Worm (Caenorhabditis elegans) whole organism, L2 larva: ENCODE data around the gene T04C12.7.

Experiments used
- C34F6.9 ChIP-seq: fragments of 150-350 bp; optimal IDR thresholded peaks from 2 replicates; lab custom pipeline; 2014; ENCODE audit warnings: missing biosample characterization, missing genetic modification characterization
- F13H6.1 ChIP-seq: sonication (generic microtip); optimal IDR thresholded peaks from 2 replicates; lab custom pipeline; 2016; ENCODE audit warnings: missing genetic modification characterization, missing compliant biosample characterization
- ZK546.5 ChIP-seq: sonication (generic microtip); optimal IDR thresholded peaks from 2 replicates; lab custom pipeline; 2017; ENCODE audit warnings: missing biosample characterization, missing genetic modification characterization
- alr-1 ChIP-seq: fragments of 150-350 bp; optimal IDR thresholded peaks from 2 replicates; lab custom pipeline; 2014; ENCODE audit warnings: missing biosample characterization, missing genetic modification characterization
- ama-1 ChIP-seq: fragments of 150-350 bp; optimal IDR thresholded peaks from 2 replicates; lab custom pipeline; 2018; ENCODE audit warnings: inconsistent platforms
- blmp-1 ChIP-seq: sonication (generic microtip); optimal IDR thresholded peaks from 2 replicates; lab custom pipeline; 2017; ENCODE audit warnings: missing genetic modification characterization, mild to moderate bottlenecking, missing compliant biosample characterization, antibody characterized with exemption, moderate library complexity; ENCODE audit not compliant: insufficient read depth
- crh-2 ChIP-seq: sonication (generic microtip); optimal IDR thresholded peaks from 2 replicates; lab custom pipeline; 2017; ENCODE audit warnings: missing biosample characterization, missing genetic modification characterization
- dmd-4 ChIP-seq: sonication (generic microtip); optimal IDR thresholded peaks from 2 replicates; lab custom pipeline; 2017; ENCODE audit warnings: missing biosample characterization, missing genetic modification characterization
- elt-1 ChIP-seq: fragments of 150-350 bp; optimal IDR thresholded peaks from 2 replicates; lab custom pipeline; 2014; ENCODE audit warnings: missing biosample characterization, missing genetic modification characterization
- elt-3 ChIP-seq: sonication (generic microtip); optimal IDR thresholded peaks from 2 replicates; lab custom pipeline; 2017; ENCODE audit warnings: missing biosample characterization, missing genetic modification characterization
- fos-1 ChIP-seq: fragments of 150-350 bp; optimal IDR thresholded peaks from 2 replicates; lab custom pipeline; 2014; ENCODE audit warnings: missing biosample characterization, missing genetic modification characterization
- lin-11 ChIP-seq: fragments of 150-350 bp; sonication (generic microtip); optimal IDR thresholded peaks from 2 replicates; lab custom pipeline; 2014; ENCODE audit warnings: missing biosample characterization, missing genetic modification characterization, inconsistent platforms, mixed read lengths
- lin-13 ChIP-seq: fragments of 150-350 bp; optimal IDR thresholded peaks from 2 replicates; lab custom pipeline; 2014; ENCODE audit warnings: missing biosample characterization, missing genetic modification reagents, missing genetic modification characterization
- mab-5 ChIP-seq: fragments of 150-350 bp; optimal IDR thresholded peaks from 2 replicates; lab custom pipeline; 2014; ENCODE audit warnings: missing biosample characterization, missing genetic modification characterization
- mbf-1 ChIP-seq: sonication (generic microtip); optimal IDR thresholded peaks from 2 replicates; lab custom pipeline; 2017; ENCODE audit warnings: missing biosample characterization, missing genetic modification characterization
- mdl-1 ChIP-seq, 2 experiments: fragments of 150-350 bp in 1 of 2; sonication (generic microtip) in 1 of 2; optimal IDR thresholded peaks; 2 replicates each; lab custom pipeline; 2017; ENCODE audit warnings: missing biosample characterization in 2 of 2, missing genetic modification characterization in 2 of 2
- nhr-10 ChIP-seq: sonication (generic microtip); optimal IDR thresholded peaks from 2 replicates; lab custom pipeline; 2017; ENCODE audit warnings: missing biosample characterization, missing genetic modification characterization
- nhr-11 ChIP-seq: fragments of 150-350 bp; optimal IDR thresholded peaks from 2 replicates; lab custom pipeline; 2014; ENCODE audit warnings: missing biosample characterization, missing genetic modification characterization
- nhr-12 ChIP-seq: fragments of 150-350 bp; optimal IDR thresholded peaks from 2 replicates; lab custom pipeline; 2014; ENCODE audit warnings: missing biosample characterization, missing genetic modification characterization
- nhr-129 ChIP-seq: fragments of 150-350 bp; optimal IDR thresholded peaks from 2 replicates; lab custom pipeline; 2014; ENCODE audit warnings: missing biosample characterization, missing genetic modification characterization
- nhr-21 ChIP-seq: fragments of 150-350 bp; optimal IDR thresholded peaks from 2 replicates; lab custom pipeline; 2014; ENCODE audit warnings: missing biosample characterization, missing genetic modification characterization
- nhr-23 ChIP-seq: fragments of 150-350 bp; optimal IDR thresholded peaks from 2 replicates; lab custom pipeline; 2014; ENCODE audit warnings: missing biosample characterization, missing genetic modification reagents, missing genetic modification characterization
- nhr-6 ChIP-seq: fragments of 150-350 bp; optimal IDR thresholded peaks from 2 replicates; lab custom pipeline; 2014; ENCODE audit warnings: missing biosample characterization, missing genetic modification characterization
- nhr-77 ChIP-seq: fragments of 150-350 bp; optimal IDR thresholded peaks from 2 replicates; lab custom pipeline; 2014; ENCODE audit warnings: missing biosample characterization, missing genetic modification characterization
- sma-9 ChIP-seq, 2 experiments: fragments of 150-350 bp in 1 of 2; sonication (generic microtip) in 1 of 2; optimal IDR thresholded peaks; 2 replicates each; lab custom pipeline; 2014 to 2016; ENCODE audit warnings: missing genetic modification characterization in 2 of 2, mild to moderate bottlenecking in 1 of 2, missing biosample characterization in 1 of 2, missing compliant biosample characterization in 1 of 2, missing genetic modification reagents in 1 of 2, moderate library complexity in 1 of 2
- snpc-4 ChIP-seq: fragments of 150-350 bp; optimal IDR thresholded peaks from 2 replicates; lab custom pipeline; 2014; ENCODE audit warnings: missing biosample characterization, missing genetic modification characterization
- unc-39 ChIP-seq: fragments of 150-350 bp; optimal IDR thresholded peaks from 2 replicates; lab custom pipeline; 2014; ENCODE audit warnings: missing biosample characterization, missing genetic modification characterization
- unc-55 ChIP-seq: fragments of 150-350 bp; sonication (generic microtip); optimal IDR thresholded peaks from 3 replicates; lab custom pipeline; 2014; ENCODE audit warnings: missing biosample characterization, missing genetic modification reagents, missing genetic modification characterization
- unc-62 ChIP-seq: fragments of 150-350 bp; optimal IDR thresholded peaks from 2 replicates; lab custom pipeline; 2014; ENCODE audit warnings: missing biosample characterization, missing genetic modification reagents, missing genetic modification characterization
- ztf-1 ChIP-seq: fragments of 200-800 bp; sonication (Bioruptor generic); conservative IDR thresholded peaks from 2 replicates; pipeline ENCODE4 v1.3.6; 2022; ENCODE audit warnings: missing genetic modification characterization, missing compliant biosample characterization

T04C12.7 gene

DNA sequence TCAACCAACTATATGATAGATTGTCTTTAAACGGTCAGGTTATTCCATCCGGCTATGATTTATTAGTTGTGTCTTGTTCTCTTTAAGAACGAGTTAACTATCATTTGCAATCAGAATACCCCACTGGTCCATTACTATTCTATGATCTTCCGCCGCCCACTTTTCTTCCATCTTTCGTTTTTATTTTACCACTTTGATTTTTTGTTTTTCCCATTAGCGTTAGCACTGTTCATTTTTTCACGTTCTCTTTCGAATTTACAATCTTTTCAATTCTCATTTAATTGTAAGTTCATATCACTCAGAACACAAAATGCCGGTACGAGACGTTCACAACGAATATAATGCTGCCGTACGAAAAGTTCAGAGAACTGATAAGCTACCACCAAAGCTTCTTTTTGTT, at the start of gene T04C12.7:
TSS of gene T04C12.7 (plus strand) at position 301 of the 400 bp plus-strand sequence.
- TF ChIP-seq ZK546.5 = no peak
- no peak for TF ChIP-seq ama-1 (lab: Kevin White, UChicago)
- no peak for TF ChIP-seq snpc-4 (tag; lab: Kevin White, UChicago)
- no peak for TF ChIP-seq crh-2
- TF ChIP-seq elt-1 = no peak
- TF ChIP-seq mdl-1 (tag; optimal IDR thresholded peaks at IDR 0.05; lab: Kevin White, UChicago) = no peak

DNA sequence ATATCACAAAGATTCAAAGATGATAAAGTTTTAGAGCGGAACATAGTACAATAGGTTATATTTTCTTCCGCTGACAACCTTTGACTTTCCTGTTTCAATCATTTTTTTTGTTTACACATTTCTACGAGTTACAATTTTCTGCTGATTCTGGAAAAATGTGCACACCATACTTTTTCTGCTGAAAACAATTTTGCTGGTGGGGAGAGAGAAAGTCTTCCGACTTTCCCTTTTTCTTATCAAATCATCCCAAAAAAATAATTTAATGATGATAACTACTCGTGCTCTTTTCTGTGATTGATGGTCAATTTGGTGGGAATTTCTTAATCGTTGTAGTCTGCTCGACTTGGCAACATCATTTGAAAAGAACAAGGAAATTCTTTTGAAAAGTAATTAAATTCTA, 46.3 kb upstream of the T04C12.7 start:
- TF ChIP-seq nhr-77 (tag; lab: Kevin White, UChicago) (no peak), fos-1 (tag; lab: Kevin White, UChicago) (peak; percentile 25), blmp-1 (tag; lab: Kevin White, UChicago) (peak; percentile 11)
- TF ChIP-seq, all 48 proteins: peak for 2

ce11 chrV:11009124-11009524, 44.8 kb upstream of the T04C12.7 start:
- TF ChIP-seq lin-13 = no peak
- TF ChIP-seq F13H6.1 = no peak
- no peak for TF ChIP-seq elt-1
- TF ChIP-seq unc-62 (GFP tag; lab: Kevin White, UChicago) = no peak
- no peak for TF ChIP-seq nhr-10 (tag; lab: Kevin White, UChicago)
- TF ChIP-seq fos-1 (tag; lab: Kevin White, UChicago) = peak; percentile 65
- peak; percentile 32 for TF ChIP-seq sma-9 (GFP tag; optimal IDR thresholded peaks at IDR 0.05; lab: Kevin White, UChicago)
- no peak for TF ChIP-seq sma-9 (tag; optimal IDR thresholded peaks at IDR 0.05; lab: Kevin White, UChicago)
- TF ChIP-seq C34F6.9 (tag; lab: Kevin White, UChicago) = no peak
- TF ChIP-seq mbf-1 (tag; lab: Kevin White, UChicago) = no peak
- no peak for TF ChIP-seq nhr-21 (tag; lab: Kevin White, UChicago)
- no peak for TF ChIP-seq ZK546.5

- TF ChIP-seq mab-5 (no peak), nhr-21 (tag; lab: Kevin White, UChicago) (peak; percentile 32)
Observed at ce11 chrV:11010768-11011167, 43.2 kb upstream of the T04C12.7 start.

ce11 chrV:11011807-11012206, 42.1 kb upstream of the T04C12.7 start:
- no peak for TF ChIP-seq fos-1 (tag; lab: Kevin White, UChicago)
- TF ChIP-seq F13H6.1 = no peak
- no peak for TF ChIP-seq alr-1 (tag; lab: Kevin White, UChicago)
- TF ChIP-seq dmd-4 = no peak
- TF ChIP-seq nhr-10 (tag; lab: Kevin White, UChicago) = no peak

ce11 chrV:11012419-11012818, 41.5 kb upstream of the T04C12.7 start, which contains the start of gene C13G3.1:
TSS of gene C13G3.1 (minus strand) at chrV:11012465.
- TF ChIP-seq unc-39 (tag; lab: Kevin White, UChicago) (no peak), nhr-23 (tag; lab: Kevin White, UChicago) (no peak), nhr-6 (tag; lab: Kevin White, UChicago) (no peak)

ce11 chrV:11013179-11013578, 40.7 kb upstream of the T04C12.7 start:
- no peak for TF ChIP-seq nhr-11 (tag; lab: Kevin White, UChicago)
- no peak for TF ChIP-seq fos-1 (tag; lab: Kevin White, UChicago)
- no peak for TF ChIP-seq elt-3
- TF ChIP-seq ztf-1 (GFP tag; lab: Robert Waterston, UW) = no peak
- TF ChIP-seq unc-55 (GFP tag; lab: Kevin White, UChicago) = no peak
- TF ChIP-seq nhr-12 (tag; lab: Kevin White, UChicago) = no peak
- TF ChIP-seq nhr-77 (tag; lab: Kevin White, UChicago) = no peak
- no peak for TF ChIP-seq mbf-1 (tag; lab: Kevin White, UChicago)
- no peak for TF ChIP-seq lin-11 (tag; lab: Kevin White, UChicago)
- TF ChIP-seq C34F6.9 (tag; lab: Kevin White, UChicago) = no peak
- TF ChIP-seq nhr-10 (tag; lab: Kevin White, UChicago) = no peak
- no peak for TF ChIP-seq unc-62 (GFP tag; lab: Kevin White, UChicago)
- no peak for TF ChIP-seq snpc-4 (tag; lab: Kevin White, UChicago)
- TF ChIP-seq ZK546.5 = no peak
- no peak for TF ChIP-seq elt-1
- TF ChIP-seq F13H6.1 = no peak
- no peak for TF ChIP-seq unc-39 (tag; lab: Kevin White, UChicago)
- no peak for TF ChIP-seq ama-1 (lab: Kevin White, UChicago)
- no peak for TF ChIP-seq nhr-129 (tag; lab: Kevin White, UChicago)
